Worm (Caenorhabditis elegans): ENCODE data around the gene str-109.

ce11 chrV:16121451-16121850 lies 40.6 kb downstream of the str-109 start:
- TF ChIP-seq ceh-82 (tag; optimal IDR thresholded peaks at IDR 0.05) (no peak), jun-1 (tag; optimal IDR thresholded peaks at IDR 0.05) (no peak), unc-39 (tag; optimal IDR thresholded peaks at IDR 0.05) (no peak), lin-15B (tag; optimal IDR thresholded peaks at IDR 0.05) (no peak), zag-1 (tag; optimal IDR thresholded peaks at IDR 0.05) (no peak), aly-2 (tag; optimal IDR thresholded peaks at IDR 0.05) (no peak), daf-12 (tag; optimal IDR thresholded peaks at IDR 0.05) (no peak), nhr-237 (tag; optimal IDR thresholded peaks at IDR 0.05) (no peak), lsy-12 (tag; optimal IDR thresholded peaks at IDR 0.05) (no peak), ama-1 (optimal IDR thresholded peaks at IDR 0.05) (no peak), hmg-11 (tag; optimal IDR thresholded peaks at IDR 0.05) (no peak), ZK546.5 (tag; optimal IDR thresholded peaks at IDR 0.05) (no peak)
